Fruit fly (Drosophila melanogaster) Kc167 (cell line): ENCODE data around the gene eg.

Experiments used
- Myc ChIP-seq: fragments of >200 bp; optimal IDR thresholded peaks from 2 replicates; lab custom pipeline; 2017; ENCODE audit warnings: missing external identifiers
- Sin3A ChIP-seq: fragments of >200 bp; optimal IDR thresholded peaks from 2 replicates; lab custom pipeline; 2018; ENCODE audit warnings: missing external identifiers
- h ChIP-seq: fragments of >200 bp; optimal IDR thresholded peaks from 3 replicates; lab custom pipeline; 2018; ENCODE audit warnings: missing external identifiers
- insv ChIP-seq: fragments of >200 bp; optimal IDR thresholded peaks from 3 replicates; lab custom pipeline; 2018; ENCODE audit warnings: missing external identifiers
- psq ChIP-seq: fragments of >200 bp; optimal IDR thresholded peaks from 2 replicates; lab custom pipeline; 2017; ENCODE audit warnings: missing external identifiers
- ttk ChIP-seq: sonication (Bioruptor generic); optimal IDR thresholded peaks from 2 replicates; lab custom pipeline; 2017; ENCODE audit warnings: missing external identifiers

Gene eg

DNA sequence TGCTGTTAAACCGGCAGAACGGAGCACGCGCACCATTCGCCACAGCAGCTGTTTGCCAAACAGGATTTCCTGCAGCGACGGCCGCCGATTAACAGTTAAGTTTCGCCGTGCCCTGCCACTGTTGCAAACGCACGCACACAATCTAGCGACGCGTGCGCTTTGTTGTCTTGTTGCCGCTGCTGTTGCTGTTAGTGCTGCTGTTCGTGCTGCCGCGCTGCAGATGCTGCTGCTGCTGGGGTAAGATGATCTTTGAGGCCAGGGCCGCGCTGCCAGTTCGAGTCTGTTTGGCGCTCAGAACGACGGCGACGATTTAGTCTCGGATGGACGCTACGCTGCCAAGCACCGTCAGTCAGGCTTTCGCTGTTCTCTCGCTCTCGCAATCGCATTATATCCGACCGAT, at the start of gene eg:
eg (plus strand) TSS at position 136 of the 400 bp plus-strand sequence.
- no peak for TF ChIP-seq psq
- TF ChIP-seq Myc (lab: Kevin White, UChicago) = no peak
- TF ChIP-seq ttk (lab: Kevin White, UChicago) = no peak
- no peak for TF ChIP-seq insv
- no peak for TF ChIP-seq Sin3A
- no peak for TF ChIP-seq h

DNA sequence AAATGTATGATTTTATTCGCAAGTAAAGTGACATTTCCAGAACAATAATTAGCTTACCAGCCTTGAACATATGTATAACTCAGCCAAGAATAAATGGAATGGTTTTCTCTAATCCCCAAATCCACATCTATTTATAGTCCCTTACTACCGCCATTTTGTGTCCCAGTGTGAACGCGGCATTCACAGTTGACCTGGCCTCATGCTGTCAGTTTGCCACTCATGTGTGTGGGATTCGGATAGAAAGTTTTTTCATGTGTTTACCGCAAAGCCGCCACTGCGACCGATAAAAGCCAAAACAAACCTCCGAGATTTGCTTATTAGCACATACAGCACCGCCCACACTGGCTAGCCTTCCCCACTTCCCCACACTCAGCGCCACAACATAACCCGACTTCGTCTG, 42.6 kb upstream of the eg start:
- no peak for TF ChIP-seq psq
- TF ChIP-seq Sin3A = no peak
- TF ChIP-seq ttk (lab: Kevin White, UChicago) = no peak
- no peak for TF ChIP-seq h

DNA sequence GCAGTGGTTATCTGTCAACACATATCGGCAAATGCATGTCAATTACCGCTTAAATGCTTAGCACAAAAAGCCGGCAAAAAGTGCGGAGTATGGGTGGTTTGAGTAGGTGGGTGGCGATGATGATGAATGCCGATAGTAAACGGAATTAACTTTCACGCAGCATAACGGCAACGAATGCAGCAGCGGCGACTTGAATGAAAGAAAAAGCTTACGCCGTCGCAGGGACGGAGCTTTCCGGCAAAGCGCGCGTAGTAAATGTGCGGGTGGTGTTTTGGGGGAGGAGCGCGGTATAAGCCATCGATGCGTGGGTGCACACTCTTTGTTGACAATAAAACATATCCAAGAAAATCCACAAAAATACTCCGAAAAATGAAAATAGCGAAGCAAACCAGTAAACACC, 39.0 kb upstream of the eg start, which contains the start of gene CG7370:
CG7370 (plus strand) TSS at position 301 of the 400 bp plus-strand sequence.
- TF ChIP-seq h (no peak), psq (no peak), ttk (lab: Kevin White, UChicago) (no peak), insv (no peak)

DNA sequence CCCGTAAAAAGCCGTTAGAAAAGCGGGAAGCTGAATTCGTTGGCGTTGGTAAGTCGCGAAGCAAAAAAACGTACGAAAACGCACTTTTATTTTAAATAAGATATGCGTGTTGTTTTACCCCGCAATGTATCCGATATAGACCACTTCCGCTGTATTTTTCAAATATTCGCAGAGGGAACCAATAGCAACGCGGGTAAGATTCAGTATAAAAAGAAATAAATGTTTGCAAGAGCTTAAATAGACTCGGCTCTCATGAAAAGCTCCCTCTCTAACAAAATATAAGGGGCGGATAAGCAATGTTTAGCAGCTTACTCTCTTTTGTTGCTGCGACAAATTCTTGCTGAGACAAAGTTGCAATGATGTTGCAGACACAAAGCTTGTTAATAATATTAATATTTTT, 38.2 kb upstream of the eg start, which contains the start of gene Syn1:
Syn1 (minus strand) TSS at position 207 of the 400 bp plus-strand sequence.
- TF ChIP-seq h (no peak), psq (no peak), Myc (lab: Kevin White, UChicago) (no peak), Sin3A (no peak), ttk (lab: Kevin White, UChicago) (no peak), insv (no peak)

DNA sequence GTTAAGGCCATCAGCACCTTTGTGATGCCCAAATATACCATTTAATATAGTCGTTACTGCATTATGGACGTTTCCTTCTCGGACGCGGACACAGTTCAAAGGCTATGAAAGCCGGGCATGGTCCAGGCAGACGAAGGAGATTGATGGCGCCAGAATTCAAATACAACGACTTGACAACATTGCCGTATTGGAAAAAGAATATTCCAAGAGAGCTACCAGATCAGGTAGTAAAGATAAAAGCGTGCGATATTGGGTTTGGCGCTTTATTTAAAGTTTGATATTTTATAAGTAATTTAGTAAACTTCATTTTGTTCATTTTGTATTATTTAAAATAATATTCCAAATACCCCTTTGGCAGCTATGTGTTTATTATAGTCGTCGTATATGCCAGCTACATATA, 34.6 kb upstream of the eg start:
- no peak for TF ChIP-seq Sin3A
- TF ChIP-seq h = no peak
- no peak for TF ChIP-seq insv
- no peak for TF ChIP-seq psq
- no peak for TF ChIP-seq ttk (lab: Kevin White, UChicago)
- TF ChIP-seq Myc (lab: Kevin White, UChicago) = no peak

DNA sequence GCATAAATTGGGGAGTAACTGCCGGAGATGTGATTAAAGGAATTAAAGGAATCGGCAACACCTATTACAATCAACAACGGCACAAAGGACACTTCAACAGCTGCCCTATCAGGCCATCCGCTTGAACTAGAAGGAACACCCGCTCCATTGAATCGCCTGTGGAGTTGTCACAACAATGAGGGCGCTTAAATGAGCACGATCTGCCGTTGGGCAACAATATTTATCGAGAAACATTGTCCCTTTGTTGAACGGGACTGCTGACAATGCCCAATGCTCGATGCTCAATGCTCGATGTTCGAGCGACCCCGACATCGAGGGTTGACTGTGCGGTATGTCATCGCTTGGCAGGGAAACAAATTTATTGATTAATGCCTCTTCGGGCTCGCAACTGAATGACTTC, 20.6 kb upstream of the eg start:
- no peak for TF ChIP-seq h
- no peak for TF ChIP-seq psq
- no peak for TF ChIP-seq Sin3A
- TF ChIP-seq Myc (lab: Kevin White, UChicago) = no peak
- TF ChIP-seq ttk (lab: Kevin White, UChicago) = no peak
- no peak for TF ChIP-seq insv

DNA sequence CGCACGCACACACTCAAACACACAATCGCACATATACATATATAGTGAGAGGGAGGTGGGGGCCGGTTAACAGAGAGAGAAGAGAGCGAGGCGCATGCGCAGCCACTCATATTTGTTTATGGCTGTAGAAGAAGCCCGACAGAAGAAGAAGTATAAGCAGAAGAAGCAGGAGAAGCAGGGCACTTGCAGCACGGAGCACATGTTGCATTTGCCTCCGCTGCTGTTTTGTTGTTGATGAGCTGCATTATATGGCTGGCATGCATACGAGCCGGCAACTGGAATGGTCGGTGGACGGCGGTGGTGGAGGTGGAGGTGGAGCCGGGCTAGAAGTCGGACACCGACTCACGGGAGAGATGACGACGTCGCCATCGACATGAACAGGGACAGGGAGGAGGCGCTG, 8.1 kb upstream of the eg start:
- no peak for TF ChIP-seq insv
- no peak for TF ChIP-seq psq
- TF ChIP-seq Sin3A = no peak
- TF ChIP-seq Myc (lab: Kevin White, UChicago) = no peak

DNA sequence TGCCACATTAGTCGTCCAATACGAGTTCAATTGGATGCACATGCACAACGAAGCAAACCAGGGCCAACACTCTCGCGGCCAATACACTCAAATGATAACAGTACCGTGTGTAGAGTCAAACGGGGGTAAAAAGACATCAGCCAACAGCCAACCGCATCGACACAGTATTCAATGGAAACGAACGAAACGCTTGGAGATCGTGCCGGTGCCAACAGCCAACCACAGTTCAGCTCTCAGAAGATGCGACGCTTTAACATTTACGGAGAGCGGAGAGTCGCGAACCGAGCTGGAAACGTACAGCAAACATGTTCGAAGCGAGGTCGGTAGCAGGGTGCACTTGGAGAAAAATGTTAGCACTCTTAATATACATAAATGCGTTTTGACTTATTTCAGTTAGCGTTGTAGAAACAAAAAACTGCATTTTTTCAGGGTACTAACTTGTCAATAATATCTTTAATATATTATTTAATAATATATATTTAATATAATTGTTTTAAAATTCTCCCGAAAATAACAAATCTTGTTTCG, 436 bp upstream of the eg start:
- no peak for TF ChIP-seq psq
- TF ChIP-seq ttk (lab: Kevin White, UChicago) = no peak
- TF ChIP-seq h = no peak

DNA sequence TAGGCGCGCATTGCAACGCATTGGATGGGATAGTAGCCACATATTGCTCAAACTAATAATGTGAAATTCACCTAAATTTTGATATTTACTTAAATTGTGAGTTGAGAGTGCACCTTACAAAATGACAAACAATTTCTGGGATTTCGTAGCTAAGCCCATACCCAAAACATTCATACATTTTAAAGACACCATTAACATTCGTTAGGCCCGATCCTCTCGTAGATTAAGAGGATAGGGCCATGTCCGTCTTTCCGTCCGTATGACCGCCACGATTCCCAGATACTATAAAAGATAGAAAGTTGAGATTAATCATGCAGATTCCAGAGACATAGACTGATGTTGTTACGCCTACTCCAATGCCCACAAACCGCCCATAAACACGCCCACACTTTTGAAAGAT, 5.1 kb downstream of the eg start, which contains the start of gene CG43895:
CG43895 (minus strand) TSS at position 101 of the 400 bp plus-strand sequence.
- no peak for TF ChIP-seq insv

DNA sequence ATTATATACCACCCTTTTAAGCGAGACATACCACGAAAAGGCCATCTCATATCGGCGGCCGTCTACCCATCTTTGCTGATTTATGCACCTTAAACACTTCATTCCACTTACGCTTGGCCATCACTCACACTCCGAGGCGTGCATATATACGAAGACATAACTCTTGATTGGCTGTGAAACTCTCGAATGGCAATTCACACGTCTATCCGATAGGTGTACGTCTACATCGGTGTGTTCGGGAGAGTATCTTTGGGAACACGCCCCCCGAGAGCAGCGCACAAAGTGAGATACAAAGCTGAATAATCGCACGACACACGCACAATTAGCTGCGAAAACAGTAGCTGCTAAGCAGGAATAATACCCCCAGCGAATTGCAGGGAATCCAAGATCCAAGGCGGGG, 10.2 kb downstream of the eg start:
- no peak for TF ChIP-seq psq
- TF ChIP-seq h = no peak
- TF ChIP-seq Sin3A = no peak
- no peak for TF ChIP-seq ttk (lab: Kevin White, UChicago)
- no peak for TF ChIP-seq insv
- TF ChIP-seq Myc (lab: Kevin White, UChicago) = no peak

DNA sequence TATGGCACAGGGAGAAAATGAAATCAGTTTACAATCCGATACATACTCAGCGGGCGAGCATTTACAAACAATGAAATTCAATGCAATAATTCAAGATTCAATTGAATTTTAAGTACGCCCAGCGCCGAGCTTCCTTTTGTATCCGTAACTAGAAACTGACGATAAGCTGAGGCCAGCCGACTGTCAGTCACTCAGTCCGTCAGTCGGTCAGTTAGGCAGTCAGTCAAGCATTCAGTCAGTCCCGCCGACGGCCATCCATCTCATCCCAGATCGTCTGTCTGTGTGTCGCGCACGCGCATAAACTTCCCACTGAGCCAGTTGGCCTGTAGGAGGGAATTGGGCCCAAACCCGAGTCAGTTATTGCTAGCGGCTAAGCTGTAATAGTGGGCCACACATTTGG, 11.0 kb downstream of the eg start:
- TF ChIP-seq h (no peak), insv (no peak), psq (no peak), ttk (lab: Kevin White, UChicago) (no peak), Myc (lab: Kevin White, UChicago) (no peak), Sin3A (no peak)

DNA sequence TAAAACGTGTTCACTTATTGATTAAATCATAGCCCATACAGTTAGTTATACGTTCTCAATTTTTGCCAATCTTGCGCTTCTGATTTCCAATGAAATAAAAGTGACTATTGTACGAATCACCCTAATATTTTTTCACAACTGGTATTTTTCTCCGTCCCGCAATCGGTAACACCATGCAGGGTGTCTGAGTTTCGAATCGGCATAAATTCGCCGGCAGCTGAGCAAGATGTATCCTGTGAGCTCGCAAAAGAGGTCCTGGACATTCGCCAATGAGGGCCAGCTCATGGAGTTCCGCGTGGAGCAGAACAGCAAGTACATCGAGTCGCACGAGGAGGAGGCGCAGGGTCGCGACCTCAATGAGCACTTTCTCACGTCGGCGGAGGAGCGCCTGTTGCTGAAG, 13.3 kb downstream of the eg start, which contains the start of gene CycH:
CycH (plus strand) TSS at position 218 of the 400 bp plus-strand sequence.
- no peak for TF ChIP-seq psq
- no peak for TF ChIP-seq ttk (lab: Kevin White, UChicago)
- TF ChIP-seq insv = no peak
- no peak for TF ChIP-seq Sin3A
- no peak for TF ChIP-seq h
- TF ChIP-seq Myc (lab: Kevin White, UChicago) = no peak

DNA sequence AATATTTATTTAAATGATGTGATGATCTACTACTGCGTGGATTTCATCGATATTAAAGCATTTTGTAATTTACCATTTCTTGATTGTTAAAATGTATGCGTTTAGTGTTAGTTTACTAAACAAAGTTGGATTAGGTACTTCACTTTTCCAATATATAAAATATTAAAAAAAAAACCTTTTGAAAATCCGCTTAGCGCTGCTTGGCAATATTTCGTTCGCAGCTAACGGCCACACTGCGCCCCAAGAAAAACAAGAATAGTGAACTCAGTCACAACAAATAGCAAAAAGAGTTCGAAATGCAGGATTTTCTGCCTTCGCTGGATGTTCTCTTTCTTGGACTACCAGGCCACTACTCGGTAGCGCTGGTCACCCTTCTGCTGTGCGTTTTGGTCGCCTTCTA, 14.7 kb downstream of the eg start, which contains the start of gene CG7407:
CG7407 (plus strand) TSS at position 226 of the 400 bp plus-strand sequence.
- no peak for TF ChIP-seq h
- TF ChIP-seq ttk (lab: Kevin White, UChicago) = no peak
- no peak for TF ChIP-seq psq
- no peak for TF ChIP-seq insv
- TF ChIP-seq Sin3A = no peak
- TF ChIP-seq Myc (lab: Kevin White, UChicago) = no peak

DNA sequence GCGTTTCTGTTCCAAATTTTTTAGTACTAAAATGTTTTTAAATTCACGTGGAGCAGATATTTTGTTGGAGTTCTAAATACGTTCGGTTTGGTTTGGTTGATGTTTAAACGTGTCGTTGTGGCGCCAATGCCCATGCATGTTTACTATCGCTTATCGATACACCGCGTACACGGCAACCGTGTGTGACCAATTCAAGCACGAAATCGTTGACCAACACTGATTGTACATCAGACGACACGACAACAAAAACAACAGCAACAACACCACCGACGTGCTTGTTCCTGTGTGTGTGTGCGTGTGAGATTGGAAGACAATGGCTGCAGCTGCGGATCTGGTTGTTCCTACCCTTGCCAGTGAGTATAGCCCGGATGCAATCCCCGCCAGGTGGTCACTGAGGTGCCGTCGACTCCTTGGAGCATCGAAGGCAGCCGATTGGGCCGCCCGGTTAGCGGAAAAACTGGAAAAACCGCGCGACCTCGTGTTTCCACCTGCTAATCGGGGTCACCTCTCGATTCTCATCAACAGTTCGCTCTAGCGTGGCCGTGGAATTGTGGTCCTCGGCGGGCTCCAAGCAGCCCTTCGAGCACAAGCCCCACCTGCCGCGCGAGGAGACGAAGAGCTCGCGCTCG, 16.3 kb downstream of the eg start, which contains the start of gene eIF2A:
eIF2A (plus strand) TSS at position 16 of the 629 bp plus-strand sequence.
- TF ChIP-seq Sin3A = no peak
